Fruit fly (Drosophila melanogaster): ENCODE results near the gene CG10375.

The CG10375 gene

DNA sequence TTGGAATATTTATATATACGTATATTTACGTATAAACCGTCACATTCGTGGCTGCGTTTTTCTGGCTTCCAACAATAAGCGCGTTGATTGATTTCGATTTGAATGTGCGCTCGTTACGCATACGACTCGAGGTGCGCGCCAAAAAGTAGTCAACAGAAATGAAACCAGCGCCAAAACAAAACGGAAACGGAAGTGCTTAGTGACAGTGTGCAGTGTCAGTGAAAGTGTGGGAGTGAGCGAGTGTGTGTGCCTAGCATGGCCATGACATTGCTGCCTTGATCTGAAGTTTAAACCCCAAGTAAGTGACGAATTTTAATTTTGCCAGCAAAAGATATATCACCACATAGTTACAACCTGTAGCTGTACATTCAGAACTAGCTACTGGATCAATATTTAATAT is 36.2 kb downstream of the CG10375 start, which contains the start of gene CG34355 (continued):
- TF ChIP-seq lab (GFP tag; optimal IDR thresholded peaks at IDR 0.05) = no peak
- TF ChIP-seq MESR4 (GFP tag; optimal IDR thresholded peaks at IDR 0.05) = peak; percentile 3
- TF ChIP-seq Dbx (GFP tag; IDR thresholded peaks at IDR 0.05) = no peak
- TF ChIP-seq CG31388 (GFP tag; optimal IDR thresholded peaks at IDR 0.05) = no peak
- no peak for TF ChIP-seq CG14860 (GFP tag; IDR thresholded peaks at IDR 0.05; ENCODE audit: partially characterized antibody)
- no peak for TF ChIP-seq CG1603 (tag; optimal IDR thresholded peaks at IDR 0.05)
- TF ChIP-seq Atf-2 (GFP tag; optimal IDR thresholded peaks at IDR 0.05) = no peak
- no peak for TF ChIP-seq D19A (tag; optimal IDR thresholded peaks at IDR 0.05)
- no peak for TF ChIP-seq Hand (GFP tag; optimal IDR thresholded peaks at IDR 0.05)
- no peak for TF ChIP-seq CG10267 (tag; optimal IDR thresholded peaks at IDR 0.05)
- TF ChIP-seq Doc3 (GFP tag; IDR thresholded peaks at IDR 0.05; ENCODE audit: partially characterized antibody) = no peak
- TF ChIP-seq chif (GFP tag; optimal IDR thresholded peaks at IDR 0.05) = no peak
- peak; percentile 54 for TF ChIP-seq gcm (GFP tag; optimal IDR thresholded peaks at IDR 0.05)
- no peak for TF ChIP-seq jumu (GFP tag; optimal IDR thresholded peaks at IDR 0.05)
- TF ChIP-seq H15 (GFP tag; IDR thresholded peaks at IDR 0.05) = no peak
- no peak for TF ChIP-seq crp (GFP tag; optimal IDR thresholded peaks at IDR 0.05)
- no peak for TF ChIP-seq CTCF (GFP tag; optimal IDR thresholded peaks at IDR 0.05)
- TF ChIP-seq NC2β (GFP tag; optimal IDR thresholded peaks at IDR 0.05) = peak; percentile 7
- TF ChIP-seq fd96Cb (tag; optimal IDR thresholded peaks at IDR 0.05) = no peak
- TF ChIP-seq CG7963 (GFP tag; IDR thresholded peaks at IDR 0.05; ENCODE audit: partially characterized antibody) = no peak
- TF ChIP-seq CG10209 (GFP tag; optimal IDR thresholded peaks at IDR 0.05) = no peak
- no peak for TF ChIP-seq vnd (GFP tag; IDR thresholded peaks at IDR 0.05; ENCODE audit: partially characterized antibody)
- TF ChIP-seq cato (GFP tag; optimal IDR thresholded peaks at IDR 0.05; ENCODE audit: borderline replicate concordance) = no peak
- TF ChIP-seq Asciz (GFP tag; optimal IDR thresholded peaks at IDR 0.05) = peak; percentile 49
- TF ChIP-seq Poxn (GFP tag; IDR thresholded peaks at IDR 0.05) = no peak
- no peak for TF ChIP-seq Ptx1 (GFP tag; IDR thresholded peaks at IDR 0.05)
- no peak for TF ChIP-seq CG12942 (GFP tag; optimal IDR thresholded peaks at IDR 0.05)
- TF ChIP-seq NK7.1 (GFP tag; optimal IDR thresholded peaks at IDR 0.05) = no peak
- peak; percentile 6 for TF ChIP-seq Ssrp (tag; optimal IDR thresholded peaks at IDR 0.05)
- no peak for TF ChIP-seq lilli (GFP tag; optimal IDR thresholded peaks at IDR 0.05)
- TF ChIP-seq sqz (GFP tag; optimal IDR thresholded peaks at IDR 0.05) = no peak
- no peak for TF ChIP-seq CG4282 (GFP tag; optimal IDR thresholded peaks at IDR 0.05)
- TF ChIP-seq Fer2 (tag; optimal IDR thresholded peaks at IDR 0.05) = no peak
- TF ChIP-seq NC2α (GFP tag; optimal IDR thresholded peaks at IDR 0.05) = no peak
- TF ChIP-seq inv (GFP tag; IDR thresholded peaks at IDR 0.05; ENCODE audit: partially characterized antibody) = no peak
- TF ChIP-seq Tbp (GFP tag; optimal IDR thresholded peaks at IDR 0.05) = no peak
- TF ChIP-seq CG9876 (GFP tag; optimal IDR thresholded peaks at IDR 0.05) = no peak
- no peak for TF ChIP-seq twi (tag; optimal IDR thresholded peaks at IDR 0.05)
- no peak for TF ChIP-seq CG5245 (GFP tag; optimal IDR thresholded peaks at IDR 0.05)

DNA sequence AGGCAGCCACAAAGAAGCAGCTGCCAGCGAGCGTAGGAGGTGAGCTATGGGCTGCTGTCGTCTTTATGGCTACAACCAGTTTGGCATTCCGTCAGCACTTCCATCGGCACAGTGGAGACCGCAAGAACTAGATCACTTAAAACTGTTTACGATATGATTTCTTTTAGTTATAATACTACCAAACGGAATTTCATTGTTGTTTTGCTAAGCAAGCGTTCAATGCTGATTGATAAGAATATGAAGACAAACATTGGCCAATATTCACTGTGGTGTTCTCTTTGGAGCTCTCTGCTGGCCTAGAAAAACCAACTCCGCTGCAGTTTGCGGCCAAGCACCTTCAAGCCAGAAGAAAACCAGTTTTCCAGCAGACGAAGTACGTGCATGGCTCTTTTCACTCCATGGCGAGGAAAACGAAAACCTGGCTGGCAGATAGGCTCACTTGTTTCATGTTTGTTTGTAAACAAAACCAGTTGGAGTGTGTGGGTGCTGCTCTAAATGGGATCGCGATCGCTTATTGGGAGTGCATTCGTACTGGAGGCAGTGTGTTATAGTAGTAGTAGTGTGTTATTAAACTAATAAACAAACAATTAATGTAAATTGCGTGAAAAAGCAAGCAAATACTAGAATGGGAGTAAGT is 50.2 kb downstream of the CG10375 start:
- TF ChIP-seq CG1024 (GFP tag; IDR thresholded peaks at IDR 0.05) (no peak), lmd (GFP tag; IDR thresholded peaks at IDR 0.05) (peak; percentile 38), zfh1 (GFP tag; IDR thresholded peaks at IDR 0.05) (no peak), Side (GFP tag; optimal IDR thresholded peaks at IDR 0.05) (peak; percentile 17), gce (GFP tag; IDR thresholded peaks at IDR 0.05) (0 out of 3 replicates have a peak, but pooled peaks have one; percentile 41), CG3163 (GFP tag; optimal IDR thresholded peaks at IDR 0.05) (no peak), CG12659 (GFP tag; optimal IDR thresholded peaks at IDR 0.05) (no peak), Elba2 (GFP tag; optimal IDR thresholded peaks at IDR 0.05) (peak; percentile 40), CG10267 (tag; optimal IDR thresholded peaks at IDR 0.05) (no peak), PHDP (tag; optimal IDR thresholded peaks at IDR 0.05) (no peak), D (optimal IDR thresholded peaks at IDR 0.05) (no peak), D (GFP tag; optimal IDR thresholded peaks at IDR 0.05) (no peak), CG14710 (tag; optimal IDR thresholded peaks at IDR 0.05) (no peak), NFAT (GFP tag; IDR thresholded peaks at IDR 0.05) (peak; percentile 41; the same call in 1 of the 2 replicates), CG14667 (GFP tag; IDR thresholded peaks at IDR 0.05) (no peak)

All from whole organism, embryonic.